Worm (Caenorhabditis elegans) whole organism, late embryonic: ENCODE measurements around the gene zmp-4.
"Not testable (repeated sequence)": the region's sequence is repeated elsewhere in the genome, so short reads cannot be mapped to it uniquely, and the experiment has no call there.

ENCODE experiments used
- C08G9.2 ChIP-seq: sonication (generic microtip); optimal IDR thresholded peaks from 2 replicates; lab custom pipeline; 2016; ENCODE audit warnings: mild to moderate bottlenecking, missing genetic modification characterization, moderate library complexity, missing compliant biosample characterization
- C38D4.7 ChIP-seq: fragments of 200-800 bp; sonication (Bioruptor generic); optimal IDR thresholded peaks from 2 replicates; lab custom pipeline; 2018; ENCODE audit warnings: mild to moderate bottlenecking, missing genetic modification characterization, moderate library complexity, missing compliant biosample characterization
- F13H6.1 ChIP-seq: sonication (generic microtip); optimal IDR thresholded peaks from 2 replicates; lab custom pipeline; 2016; ENCODE audit warnings: missing genetic modification characterization, missing compliant biosample characterization
- K09A11.1 ChIP-seq: sonication (generic microtip); optimal IDR thresholded peaks from 2 replicates; lab custom pipeline; 2017; ENCODE audit warnings: antibody characterized with exemption, mild to moderate bottlenecking, missing genetic modification characterization, missing compliant biosample characterization; ENCODE audit not compliant: insufficient read depth
- Y22D7AL.16 ChIP-seq: sonication (generic microtip); optimal IDR thresholded peaks from 2 replicates; lab custom pipeline; 2016; ENCODE audit warnings: missing genetic modification characterization, missing compliant biosample characterization
- ceh-14 ChIP-seq: sonication (generic microtip); optimal IDR thresholded peaks from 2 replicates; lab custom pipeline; 2016; ENCODE audit warnings: missing genotype, missing genetic modification characterization, missing compliant biosample characterization
- ceh-18 ChIP-seq: sonication (generic microtip); optimal IDR thresholded peaks from 2 replicates; lab custom pipeline; 2016; ENCODE audit warnings: missing genetic modification characterization, missing compliant biosample characterization
- ceh-19 ChIP-seq: fragments of 200-800 bp; sonication (Bioruptor generic); optimal IDR thresholded peaks from 2 replicates; lab custom pipeline; 2018; ENCODE audit warnings: mild to moderate bottlenecking, missing genetic modification characterization, missing compliant biosample characterization
- ceh-30 ChIP-seq: fragments of 150-350 bp; optimal IDR thresholded peaks from 2 replicates; lab custom pipeline; 2014; ENCODE audit warnings: missing biosample characterization, missing genetic modification characterization
- ceh-31 ChIP-seq: sonication (generic microtip); optimal IDR thresholded peaks from 2 replicates; lab custom pipeline; 2016; ENCODE audit warnings: missing genetic modification characterization, missing compliant biosample characterization
- ceh-34 ChIP-seq: sonication (generic microtip); optimal IDR thresholded peaks from 2 replicates; lab custom pipeline; 2016; ENCODE audit warnings: mild to moderate bottlenecking, missing genetic modification characterization, missing compliant biosample characterization
- ceh-45 ChIP-seq: fragments of 200-800 bp; sonication (Bioruptor generic); IDR thresholded peaks from 2 replicates; pipeline ENCODE4 v1.3.6; 2022; ENCODE audit warnings: missing genetic modification reagents, missing genetic modification characterization, missing compliant biosample characterization
- ceh-48 ChIP-seq: sonication (generic microtip); optimal IDR thresholded peaks from 2 replicates; lab custom pipeline; 2016; ENCODE audit warnings: missing genetic modification characterization, inconsistent platforms, missing compliant biosample characterization
- ceh-6 ChIP-seq: fragments of 200-800 bp; sonication (Bioruptor generic); optimal IDR thresholded peaks from 2 replicates; lab custom pipeline; 2018; ENCODE audit warnings: mild to moderate bottlenecking, missing genetic modification characterization, missing compliant biosample characterization
- ceh-9 ChIP-seq: sonication (generic microtip); optimal IDR thresholded peaks from 2 replicates; lab custom pipeline; 2016; ENCODE audit warnings: mild to moderate bottlenecking, missing genetic modification characterization, inconsistent platforms, missing compliant biosample characterization
- che-1 ChIP-seq: sonication (generic microtip); optimal IDR thresholded peaks from 2 replicates; lab custom pipeline; 2016; ENCODE audit warnings: mild to moderate bottlenecking, missing genetic modification characterization, missing compliant biosample characterization
- elt-2 ChIP-seq: sonication (generic microtip); optimal IDR thresholded peaks from 2 replicates; lab custom pipeline; 2016; ENCODE audit warnings: missing genetic modification reagents, missing genetic modification characterization, missing compliant biosample characterization
- elt-4 ChIP-seq: sonication (generic microtip); optimal IDR thresholded peaks from 2 replicates; lab custom pipeline; 2016; ENCODE audit warnings: missing genetic modification characterization, missing compliant biosample characterization
- ets-4 ChIP-seq: sonication (generic microtip); optimal IDR thresholded peaks from 2 replicates; lab custom pipeline; 2016; ENCODE audit warnings: missing genetic modification characterization, missing compliant biosample characterization
- eyg-1 ChIP-seq: sonication (generic microtip); optimal IDR thresholded peaks from 2 replicates; lab custom pipeline; 2016; ENCODE audit warnings: missing genotype, missing genetic modification characterization, missing compliant biosample characterization
- fax-1 ChIP-seq: sonication (generic microtip); optimal IDR thresholded peaks from 2 replicates; lab custom pipeline; 2016; ENCODE audit warnings: missing genotype, missing genetic modification characterization, missing compliant biosample characterization
- gmeb-2 ChIP-seq: sonication (generic microtip); optimal IDR thresholded peaks from 2 replicates; lab custom pipeline; 2016; ENCODE audit warnings: missing genetic modification characterization, inconsistent platforms, missing compliant biosample characterization
- hlh-13 ChIP-seq: fragments of 200-800 bp; sonication (Bioruptor generic); optimal IDR thresholded peaks from 2 replicates; lab custom pipeline; 2018; ENCODE audit warnings: mild to moderate bottlenecking, missing genetic modification characterization, missing compliant biosample characterization
- hlh-15 ChIP-seq: sonication (generic microtip); optimal IDR thresholded peaks from 2 replicates; lab custom pipeline; 2016; ENCODE audit warnings: missing genetic modification characterization, missing compliant biosample characterization
- hlh-6 ChIP-seq: sonication (generic microtip); optimal IDR thresholded peaks from 2 replicates; lab custom pipeline; 2016; ENCODE audit warnings: missing genotype, missing genetic modification characterization, missing compliant biosample characterization
- hlh-8 ChIP-seq: sonication (generic microtip); optimal IDR thresholded peaks from 2 replicates; lab custom pipeline; 2016; ENCODE audit warnings: missing genotype, missing genetic modification characterization, missing compliant biosample characterization
- lim-6 ChIP-seq: sonication (generic microtip); optimal IDR thresholded peaks from 2 replicates; lab custom pipeline; 2016; ENCODE audit warnings: missing genetic modification characterization, missing compliant biosample characterization
- lin-11 ChIP-seq: fragments of 200-800 bp; sonication (Bioruptor generic); optimal IDR thresholded peaks from 2 replicates; lab custom pipeline; 2018; ENCODE audit warnings: mild to moderate bottlenecking, missing genetic modification characterization, missing compliant biosample characterization
- madf-2 ChIP-seq: sonication (generic microtip); optimal IDR thresholded peaks from 2 replicates; lab custom pipeline; 2017; ENCODE audit warnings: missing genetic modification characterization, missing compliant biosample characterization
- nfya-1 ChIP-seq: sonication (generic microtip); optimal IDR thresholded peaks from 2 replicates; lab custom pipeline; 2017; ENCODE audit warnings: missing genetic modification characterization, mild to moderate bottlenecking, missing compliant biosample characterization, antibody characterized with exemption, moderate library complexity
- nhr-232 ChIP-seq: sonication (generic microtip); optimal IDR thresholded peaks from 2 replicates; lab custom pipeline; 2016; ENCODE audit warnings: missing genetic modification characterization, missing compliant biosample characterization
- npax-4 ChIP-seq: sonication (generic microtip); optimal IDR thresholded peaks from 2 replicates; lab custom pipeline; 2016; ENCODE audit warnings: missing genetic modification characterization, missing compliant biosample characterization
- pag-3 ChIP-seq: sonication (generic microtip); optimal IDR thresholded peaks from 2 replicates; lab custom pipeline; 2016; ENCODE audit warnings: missing compliant biosample characterization, missing genetic modification characterization, borderline replicate concordance
- pat-9 ChIP-seq: fragments of 200-800 bp; sonication (Bioruptor generic); optimal IDR thresholded peaks from 2 replicates; lab custom pipeline; 2018; ENCODE audit warnings: mild to moderate bottlenecking, missing genetic modification characterization, moderate library complexity, missing compliant biosample characterization
- pqm-1 ChIP-seq: sonication (generic microtip); optimal IDR thresholded peaks from 2 replicates; lab custom pipeline; 2016; ENCODE audit warnings: missing genetic modification characterization, missing compliant biosample characterization
- ref-2 ChIP-seq: sonication (generic microtip); optimal IDR thresholded peaks from 2 replicates; lab custom pipeline; 2016; ENCODE audit warnings: missing genetic modification characterization, missing compliant biosample characterization
- sox-2 ChIP-seq: fragments of 200-800 bp; sonication (Bioruptor generic); IDR thresholded peaks from 2 replicates; pipeline ENCODE4 v1.3.6; 2022; ENCODE audit warnings: missing genetic modification reagents, missing genetic modification characterization, missing compliant biosample characterization
- sox-4 ChIP-seq: sonication (generic microtip); optimal IDR thresholded peaks from 2 replicates; lab custom pipeline; 2017; ENCODE audit warnings: mild to moderate bottlenecking, missing genetic modification characterization, inconsistent platforms, missing compliant biosample characterization
- syd-9 ChIP-seq: sonication (generic microtip); optimal IDR thresholded peaks from 2 replicates; lab custom pipeline; 2016; ENCODE audit warnings: mild to moderate bottlenecking, missing genetic modification characterization, moderate library complexity, missing compliant biosample characterization
- unc-3 ChIP-seq, 2 experiments: fragments of 200-800 bp in 1 of 2; sonication (Bioruptor generic) in 1 of 2; sonication (generic microtip) in 1 of 2; conservative IDR thresholded peaks in 1 of 2; optimal IDR thresholded peaks in 1 of 2; 2 replicates each; pipeline versions ENCODE4 v1.3.6 to Lab custom; 2016 to 2022; ENCODE audit warnings: missing compliant biosample characterization in 2 of 2, missing genetic modification characterization in 2 of 2, missing genetic modification reagents in 1 of 2
- unc-42 ChIP-seq: sonication (generic microtip); optimal IDR thresholded peaks from 2 replicates; lab custom pipeline; 2016; ENCODE audit warnings: missing genotype, missing genetic modification characterization, missing compliant biosample characterization
- unc-55 ChIP-seq: sonication (generic microtip); optimal IDR thresholded peaks from 2 replicates; lab custom pipeline; 2017; ENCODE audit warnings: missing biosample characterization, missing genetic modification reagents, missing genetic modification characterization
- unc-86 ChIP-seq: sonication (generic microtip); optimal IDR thresholded peaks from 2 replicates; lab custom pipeline; 2016; ENCODE audit warnings: missing genetic modification characterization, missing compliant biosample characterization
- ztf-16 ChIP-seq: sonication (generic microtip); optimal IDR thresholded peaks from 2 replicates; lab custom pipeline; 2017; ENCODE audit warnings: missing genetic modification characterization, missing compliant biosample characterization

The zmp-4 gene

ce11 chrV:14890782-14891181 is 30.6 kb downstream of the zmp-4 start, which contains the start of gene nspa-2:
nspa-2 (plus strand) TSS chrV:14891082.
- not testable (repeated sequence) for TF ChIP-seq Y22D7AL.16, unc-86, C08G9.2 (tag; lab: Kevin White, UChicago)

ce11 chrV:14877242-14877819 is 44.1 kb downstream of the zmp-4 start:
- TF ChIP-seq nhr-232 (tag; lab: Kevin White, UChicago), result no peak
- no peak for TF ChIP-seq ceh-19 (GFP tag; lab: Kevin White, UChicago)
- no peak for TF ChIP-seq unc-3 (GFP tag; conservative IDR thresholded peaks at IDR 0.05; lab: Robert Waterston, UW)
- no peak for TF ChIP-seq unc-3 (tag; optimal IDR thresholded peaks at IDR 0.05; lab: Kevin White, UChicago)
- TF ChIP-seq ztf-16 (tag; lab: Kevin White, UChicago), result no peak
- TF ChIP-seq elt-4 (tag; lab: Kevin White, UChicago), result no peak
- no peak for TF ChIP-seq unc-42
- TF ChIP-seq ceh-9, result no peak
- TF ChIP-seq pag-3 (tag; lab: Kevin White, UChicago), result no peak
- TF ChIP-seq ceh-30 (tag; lab: Kevin White, UChicago), result no peak
- TF ChIP-seq sox-4, result no peak
- no peak for TF ChIP-seq ets-4 (tag; lab: Kevin White, UChicago)
- TF ChIP-seq hlh-15, result no peak
- no peak for TF ChIP-seq npax-4 (tag; lab: Kevin White, UChicago)
- TF ChIP-seq ceh-31 (tag; lab: Kevin White, UChicago), result no peak

- not testable (repeated sequence) for TF ChIP-seq ceh-48, unc-86, npax-4 (tag; lab: Kevin White, UChicago)
These were observed 44.7 kb downstream of the zmp-4 start, which contains the start of gene ZC412.10 for ce11 chrV:14876724-14877123. ZC412.10 (minus strand) TSS chrV:14876824.

ce11 chrV:14876257-14876656 is 45.2 kb downstream of the zmp-4 start:
- TF ChIP-seq unc-55 (GFP tag; lab: Kevin White, UChicago) (no peak), sox-2 (GFP tag; lab: Robert Waterston, UW) (no peak), hlh-8 (no peak), pat-9 (tag; lab: Kevin White, UChicago) (peak; percentile 12), ceh-45 (0 out of 2 replicates have a peak, but pooled peaks have one; percentile 22), che-1 (peak; percentile 13), pag-3 (tag; lab: Kevin White, UChicago) (no peak), fax-1 (tag; lab: Kevin White, UChicago) (no peak), ceh-14 (tag; lab: Kevin White, UChicago) (no peak), lim-6 (tag; lab: Kevin White, UChicago) (no peak), C38D4.7 (GFP tag; lab: Kevin White, UChicago) (peak; percentile 34), ceh-18 (no peak), pqm-1 (tag; lab: Kevin White, UChicago) (no peak), hlh-6 (tag; lab: Kevin White, UChicago) (no peak), madf-2 (peak; percentile 30), elt-2 (tag; lab: Kevin White, UChicago) (peak; percentile 17), ceh-30 (tag; lab: Kevin White, UChicago) (peak; percentile 18), hlh-13 (GFP tag; lab: Kevin White, UChicago) (peak; percentile 22), ref-2 (tag; lab: Kevin White, UChicago) (peak; percentile 51), syd-9 (tag; lab: Kevin White, UChicago) (no peak), ceh-6 (GFP tag; lab: Kevin White, UChicago) (peak; percentile 46), K09A11.1 (tag; lab: Kevin White, UChicago) (peak; percentile 15), lin-11 (tag; lab: Kevin White, UChicago) (peak; percentile 42), nhr-232 (tag; lab: Kevin White, UChicago) (peak; percentile 42), gmeb-2 (peak; percentile 16), nfya-1 (tag; lab: Kevin White, UChicago) (peak; percentile 40), ceh-34 (no peak), unc-3 (GFP tag; conservative IDR thresholded peaks at IDR 0.05; lab: Robert Waterston, UW) (peak; percentile 64), unc-3 (tag; optimal IDR thresholded peaks at IDR 0.05; lab: Kevin White, UChicago) (no peak), eyg-1 (tag; lab: Kevin White, UChicago) (no peak), F13H6.1 (no peak)
- TF ChIP-seq, all 69 proteins: peak for 16
